Worm (Caenorhabditis elegans): ENCODE data around the gene Y37D8A.4.

Gene Y37D8A.4

ce11 chrIII:12821331-12821730 is 17.4 kb downstream of the Y37D8A.4 start (continued):
- TF ChIP-seq mxl-2 (GFP tag; conservative IDR thresholded peaks at IDR 0.05) (no peak), nhr-41 (GFP tag; IDR thresholded peaks at IDR 0.05) (no peak)

- TF ChIP-seq F26F4.8 (GFP tag; conservative IDR thresholded peaks at IDR 0.05), result no peak
- TF ChIP-seq pqm-1 (tag; optimal IDR thresholded peaks at IDR 0.05), result no peak
- no peak for TF ChIP-seq nhr-42 (GFP tag; IDR thresholded peaks at IDR 0.05)
- TF ChIP-seq D1046.2 (GFP tag; IDR thresholded peaks at IDR 0.05), result no peak
- no peak for TF ChIP-seq lin-39 (tag; optimal IDR thresholded peaks at IDR 0.05)
- no peak for TF ChIP-seq spr-1 (tag; optimal IDR thresholded peaks at IDR 0.05)
- no peak for TF ChIP-seq nhr-102 (tag; optimal IDR thresholded peaks at IDR 0.05)
- no peak for TF ChIP-seq lsy-2 (tag; optimal IDR thresholded peaks at IDR 0.05)
- TF ChIP-seq nhr-237 (tag; optimal IDR thresholded peaks at IDR 0.05), result no peak
- no peak for TF ChIP-seq zfp-2 (tag; optimal IDR thresholded peaks at IDR 0.05)
- no peak for TF ChIP-seq spr-3 (GFP tag; optimal IDR thresholded peaks at IDR 0.05)
- no peak for TF ChIP-seq vab-7 (GFP tag; IDR thresholded peaks at IDR 0.05)
- TF ChIP-seq ctbp-1 (GFP tag; IDR thresholded peaks at IDR 0.05), result no peak
- no peak for TF ChIP-seq ceh-28 (tag; optimal IDR thresholded peaks at IDR 0.05)
- no peak for TF ChIP-seq nhr-10 (tag; optimal IDR thresholded peaks at IDR 0.05)
- TF ChIP-seq dpl-1 (GFP tag; optimal IDR thresholded peaks at IDR 0.05), result no peak
- TF ChIP-seq egl-43 (GFP tag; IDR thresholded peaks at IDR 0.05), result no peak
- TF ChIP-seq R02D3.7 (tag; optimal IDR thresholded peaks at IDR 0.05), result no peak
- no peak for TF ChIP-seq zip-2 (tag; optimal IDR thresholded peaks at IDR 0.05)
These were observed 18.9 kb downstream of the Y37D8A.4 start, which contains the start of the genes Y37D8A.2 and Y37D8A.25 for ce11 chrIII:12819909-12820308. TSS of gene Y37D8A.2 (plus strand) at chrIII:12820193. TSS of gene Y37D8A.25 (minus strand) at chrIII:12820253.

ce11 chrIII:12819148-12819547 is 19.6 kb downstream of the Y37D8A.4 start:
- TF ChIP-seq unc-39 (tag; optimal IDR thresholded peaks at IDR 0.05) (no peak), lin-38 (GFP tag; IDR thresholded peaks at IDR 0.05) (peak; percentile 38), F49E8.2 (tag; optimal IDR thresholded peaks at IDR 0.05; ENCODE audit: borderline replicate concordance) (no peak)

ce11 chrIII:12818050-12818738 is 20.6 kb downstream of the Y37D8A.4 start, which contains the start of gene arx-5:
TSS of gene arx-5 (minus strand) at chrIII:12818100.
- TF ChIP-seq F49E8.2 (tag; optimal IDR thresholded peaks at IDR 0.05; ENCODE audit: borderline replicate concordance), result no peak
- TF ChIP-seq ctbp-1 (GFP tag; IDR thresholded peaks at IDR 0.05), result no peak
- 0 out of 2 replicates have a peak, but pooled peaks have one; percentile 10 for TF ChIP-seq lin-38 (GFP tag; IDR thresholded peaks at IDR 0.05)
- no peak for TF ChIP-seq nhr-48 (tag; optimal IDR thresholded peaks at IDR 0.05)
- peak; percentile 71 for TF ChIP-seq R02D3.7 (tag; optimal IDR thresholded peaks at IDR 0.05)
- TF ChIP-seq nhr-77 (tag; optimal IDR thresholded peaks at IDR 0.05), result no peak
- no peak for TF ChIP-seq tag-97 (GFP tag; IDR thresholded peaks at IDR 0.05)
- TF ChIP-seq ZK337.2 (GFP tag; IDR thresholded peaks at IDR 0.05), result no peak
- TF ChIP-seq nhr-237 (tag; optimal IDR thresholded peaks at IDR 0.05), result no peak
- TF ChIP-seq Y48G9A.11 (GFP tag; IDR thresholded peaks at IDR 0.05), result peak; percentile 94
- TF ChIP-seq duxl-1 (tag; optimal IDR thresholded peaks at IDR 0.05; ENCODE audit: poor library complexity), result no peak
- TF ChIP-seq rbr-2 (tag; optimal IDR thresholded peaks at IDR 0.05), result no peak
- TF ChIP-seq lsy-2 (tag; optimal IDR thresholded peaks at IDR 0.05), result peak in 1 of 2 experiments; percentile 31
- TF ChIP-seq dpl-1 (GFP tag; optimal IDR thresholded peaks at IDR 0.05), result no peak
- TF ChIP-seq lin-15B (tag; optimal IDR thresholded peaks at IDR 0.05), result no peak
- TF ChIP-seq nhr-76 (tag; optimal IDR thresholded peaks at IDR 0.05), result no peak
- TF ChIP-seq set-16 (GFP tag; IDR thresholded peaks at IDR 0.05), result no peak
- no peak for TF ChIP-seq mdl-1 (tag; optimal IDR thresholded peaks at IDR 0.05)
- peak; percentile 93 for TF ChIP-seq T20F7.1 (GFP tag; optimal IDR thresholded peaks at IDR 0.05)
- no peak for TF ChIP-seq dmd-9 (GFP tag; IDR thresholded peaks at IDR 0.05)
- no peak for TF ChIP-seq unc-39 (tag; optimal IDR thresholded peaks at IDR 0.05)
- TF ChIP-seq tra-1 (GFP tag; IDR thresholded peaks at IDR 0.05), result no peak
- no peak for TF ChIP-seq lin-13 (GFP tag; optimal IDR thresholded peaks at IDR 0.05)
- TF ChIP-seq daf-16 (GFP tag; optimal IDR thresholded peaks at IDR 0.05), result no peak
- TF ChIP-seq daf-16 (tag; optimal IDR thresholded peaks at IDR 0.05), result peak; percentile 37
- no peak for TF ChIP-seq F44E2.7 (GFP tag; IDR thresholded peaks at IDR 0.05)
- peak; percentile 2 for TF ChIP-seq mes-2 (tag; optimal IDR thresholded peaks at IDR 0.05; ENCODE audit: poor library complexity, severe bottlenecking)
- no peak for TF ChIP-seq nhr-25 (tag; optimal IDR thresholded peaks at IDR 0.05; ENCODE audit: borderline replicate concordance, insufficient read depth)

Data from whole organism, L4 larva.